Fruit fly (Drosophila melanogaster): Measurements from ENCODE around the gene Timp.
A peak's percentile ranks its signal among the peaks of the same experiment; 100 is the strongest.

The Timp gene

dm6 chr3R:10161163-10161562, 51.6 kb downstream of the Timp start, which contains the start of gene CG6254 (continued):
- TF ChIP-seq CG10543 (GFP tag; optimal IDR thresholded peaks at IDR 0.05): no peak
- TF ChIP-seq CG43689 (GFP tag; IDR thresholded peaks at IDR 0.05): no peak
- no peak for TF ChIP-seq CkIIα-i1 (GFP tag; IDR thresholded peaks at IDR 0.05)
- no peak for TF ChIP-seq tx (GFP tag; optimal IDR thresholded peaks at IDR 0.05)
- TF ChIP-seq ato (GFP tag; IDR thresholded peaks at IDR 0.05; ENCODE audit: partially characterized antibody): peak; percentile 60; the same call in 1 of the 2 replicates
- peak in 1 of 2 experiments; percentile 9 for TF ChIP-seq Hr51 (GFP tag; optimal IDR thresholded peaks at IDR 0.05)
- TF ChIP-seq Myb (GFP tag; optimal IDR thresholded peaks at IDR 0.05): peak; percentile 93
- no peak for TF ChIP-seq pros (GFP tag; optimal IDR thresholded peaks at IDR 0.05)
- no peak for TF ChIP-seq CTCF (GFP tag; optimal IDR thresholded peaks at IDR 0.05)
- TF ChIP-seq CG33557 (GFP tag; optimal IDR thresholded peaks at IDR 0.05): no peak
- TF ChIP-seq CoRest (tag; optimal IDR thresholded peaks at IDR 0.05): no peak
- TF ChIP-seq inv (GFP tag; IDR thresholded peaks at IDR 0.05; ENCODE audit: partially characterized antibody): peak; percentile 28; the same call in 1 of the 2 replicates
- no peak for TF ChIP-seq twi (tag; optimal IDR thresholded peaks at IDR 0.05)
- peak; percentile 56 for TF ChIP-seq gro (GFP tag; optimal IDR thresholded peaks at IDR 0.05)
- TF ChIP-seq ash1 (GFP tag; optimal IDR thresholded peaks at IDR 0.05): no peak
- TF ChIP-seq CG13123 (GFP tag; optimal IDR thresholded peaks at IDR 0.05): no peak
- no peak for TF ChIP-seq Ets97D (GFP tag; optimal IDR thresholded peaks at IDR 0.05)
- no peak for TF ChIP-seq wek (GFP tag; optimal IDR thresholded peaks at IDR 0.05)
- TF ChIP-seq CG2678 (tag; optimal IDR thresholded peaks at IDR 0.05): no peak
- no peak for TF ChIP-seq gcm (GFP tag; optimal IDR thresholded peaks at IDR 0.05)
- peak; percentile 45 for TF ChIP-seq CG12391 (tag; optimal IDR thresholded peaks at IDR 0.05)
- TF ChIP-seq CG7271 (tag; optimal IDR thresholded peaks at IDR 0.05): no peak
- TF ChIP-seq usp (GFP tag; optimal IDR thresholded peaks at IDR 0.05): no peak
- peak; percentile 18 for TF ChIP-seq CG10654 (GFP tag; optimal IDR thresholded peaks at IDR 0.05)
- no peak for TF ChIP-seq CG5180 (GFP tag; optimal IDR thresholded peaks at IDR 0.05)
- peak; percentile 66 for TF ChIP-seq Bgb (GFP tag; IDR thresholded peaks at IDR 0.05; ENCODE audit: partially characterized antibody)
- no peak for TF ChIP-seq tll (GFP tag; optimal IDR thresholded peaks at IDR 0.05)
- peak; percentile 36 for TF ChIP-seq Bteb2 (GFP tag; optimal IDR thresholded peaks at IDR 0.05)
- TF ChIP-seq CG4730 (GFP tag; IDR thresholded peaks at IDR 0.05): no peak
- peak; percentile 31 for TF ChIP-seq dm (GFP tag; optimal IDR thresholded peaks at IDR 0.05)
- TF ChIP-seq scrt (GFP tag; optimal IDR thresholded peaks at IDR 0.05): no peak
- TF ChIP-seq CG34376 (GFP tag; optimal IDR thresholded peaks at IDR 0.05): peak; percentile 45
- peak; percentile 53; the same call in 1 of the 2 replicates for TF ChIP-seq CG11247 (GFP tag; IDR thresholded peaks at IDR 0.05)
- TF ChIP-seq jigr1 (GFP tag; IDR thresholded peaks at IDR 0.05): no peak
- no peak for TF ChIP-seq Hr78 (GFP tag; optimal IDR thresholded peaks at IDR 0.05)
- no peak for TF ChIP-seq dimm (GFP tag; IDR thresholded peaks at IDR 0.05)
- TF ChIP-seq CG14860 (GFP tag; IDR thresholded peaks at IDR 0.05; ENCODE audit: partially characterized antibody): no peak
- TF ChIP-seq CG12942 (GFP tag; optimal IDR thresholded peaks at IDR 0.05): no peak
- no peak for TF ChIP-seq Doc3 (GFP tag; IDR thresholded peaks at IDR 0.05; ENCODE audit: partially characterized antibody)
- no peak for TF ChIP-seq cad (GFP tag; optimal IDR thresholded peaks at IDR 0.05)
- no peak for TF ChIP-seq Hmr (GFP tag; optimal IDR thresholded peaks at IDR 0.05)
- no peak for TF ChIP-seq Lim3 (GFP tag; IDR thresholded peaks at IDR 0.05)
- TF ChIP-seq CG17612 (GFP tag; IDR thresholded peaks at IDR 0.05): no peak
- TF ChIP-seq CG3065 (GFP tag; optimal IDR thresholded peaks at IDR 0.05): no peak
- TF ChIP-seq Sin3A (optimal IDR thresholded peaks at IDR 0.05): no peak
- no peak for TF ChIP-seq ham (GFP tag; IDR thresholded peaks at IDR 0.05)
- no peak for TF ChIP-seq CG18011 (GFP tag; optimal IDR thresholded peaks at IDR 0.05)
- TF ChIP-seq ac (GFP tag; optimal IDR thresholded peaks at IDR 0.05): no peak
- no peak for TF ChIP-seq bcd (GFP tag; optimal IDR thresholded peaks at IDR 0.05)
- no peak for TF ChIP-seq CG9437 (GFP tag; optimal IDR thresholded peaks at IDR 0.05)
- TF ChIP-seq CG13894 (tag; optimal IDR thresholded peaks at IDR 0.05): no peak
